Fruit fly (Drosophila melanogaster) whole organism: ENCODE data around the gene GstZ2.

ENCODE experiments used
- CG8478 ChIP-seq: fragments of >200 bp; optimal IDR thresholded peaks from 2 replicates; lab custom pipeline; 2018; ENCODE audit warnings: inconsistent platforms
- Dll ChIP-seq: fragments of >200 bp; optimal IDR thresholded peaks from 2 replicates; lab custom pipeline; 2017
- EcR ChIP-seq, 2 experiments: fragments of >200 bp; optimal IDR thresholded peaks; 2 replicates each; lab custom pipeline; 2017; ENCODE audit warnings: missing biosample characterization in 2 of 2, missing genetic modification characterization in 2 of 2, missing genetic modification reagents in 2 of 2
- psq ChIP-seq: fragments of >200 bp; optimal IDR thresholded peaks from 2 replicates; lab custom pipeline; 2017
- usp ChIP-seq: fragments of >200 bp; optimal IDR thresholded peaks from 2 replicates; lab custom pipeline; 2017; ENCODE audit warnings: missing biosample characterization, missing genetic modification characterization, mixed read lengths

DNA sequence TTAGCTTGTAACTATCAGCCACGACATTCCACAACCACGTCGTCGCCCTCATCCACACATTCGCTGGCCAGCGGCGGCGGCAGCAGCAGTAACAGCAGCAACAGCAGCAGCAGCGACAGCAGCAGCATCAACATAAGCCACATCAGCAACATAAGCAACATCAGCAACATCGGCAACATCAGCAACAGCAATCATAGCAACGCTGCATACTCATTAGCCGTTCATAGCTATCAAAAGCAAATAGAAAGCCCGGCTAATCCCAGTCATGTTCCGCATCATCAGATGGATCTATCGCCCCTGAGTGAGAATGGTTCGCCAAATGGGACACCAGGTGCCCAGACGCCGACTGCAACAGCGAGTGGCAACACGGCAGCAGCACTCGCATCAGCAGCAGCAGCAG lies 19.3 kb downstream of the GstZ2 start:
- TF ChIP-seq CG8478 (no peak), psq (lab: Kevin White, UChicago) (no peak), Dll (no peak), EcR (GFP tag; optimal IDR thresholded peaks at IDR 0.05; lab: Kevin White, UChicago) (no peak), usp (no peak)
